Worm (Caenorhabditis elegans) whole organism, late embryonic: ENCODE data around the gene Y66C5A.1.

Experiments
- ceh-2 ChIP-seq: sonication (generic microtip); optimal IDR thresholded peaks from 2 replicates; lab custom pipeline; 2016; ENCODE audit warnings: missing genotype, missing genetic modification characterization, missing compliant biosample characterization
- hlh-30 ChIP-seq: sonication (generic microtip); optimal IDR thresholded peaks from 2 replicates; lab custom pipeline; 2017; ENCODE audit warnings: antibody characterized with exemption, missing genetic modification characterization, missing compliant biosample characterization; ENCODE audit not compliant: insufficient read depth
- lim-6 ChIP-seq: sonication (generic microtip); optimal IDR thresholded peaks from 2 replicates; lab custom pipeline; 2016; ENCODE audit warnings: missing genetic modification characterization, missing compliant biosample characterization

ce11 chrX:14503800-14504550 is 48.7 kb upstream of the Y66C5A.1 start, which contains the start of gene M163.1:
- peak; percentile 1 for TF ChIP-seq hlh-30 (tag; lab: Kevin White, UChicago)
- TF ChIP-seq ceh-2 (tag; lab: Kevin White, UChicago) = peak; percentile 22
- no peak for TF ChIP-seq lim-6 (tag; lab: Kevin White, UChicago)
